Worm (Caenorhabditis elegans) whole organism, L2 larva: ENCODE results near the gene sucl-2.

Experiments used
- blmp-1 ChIP-seq: sonication (generic microtip); optimal IDR thresholded peaks from 2 replicates; lab custom pipeline; 2017; ENCODE audit warnings: missing genetic modification characterization, mild to moderate bottlenecking, missing compliant biosample characterization, antibody characterized with exemption, moderate library complexity; ENCODE audit not compliant: insufficient read depth
- crh-2 ChIP-seq: sonication (generic microtip); optimal IDR thresholded peaks from 2 replicates; lab custom pipeline; 2017; ENCODE audit warnings: missing biosample characterization, missing genetic modification characterization
- lin-39 ChIP-seq: fragments of 150-350 bp; optimal IDR thresholded peaks from 2 replicates; lab custom pipeline; 2014; ENCODE audit warnings: missing biosample characterization, missing genetic modification reagents, missing genetic modification characterization
- lsy-2 ChIP-seq, 2 experiments: fragments of 150-350 bp in 1 of 2; sonication (generic microtip) in 1 of 2; optimal IDR thresholded peaks; 2 replicates each; lab custom pipeline; 2014 to 2017; ENCODE audit warnings: missing biosample characterization in 2 of 2, missing genetic modification characterization in 2 of 2
- mab-5 ChIP-seq: fragments of 150-350 bp; optimal IDR thresholded peaks from 2 replicates; lab custom pipeline; 2014; ENCODE audit warnings: missing biosample characterization, missing genetic modification characterization

DNA sequence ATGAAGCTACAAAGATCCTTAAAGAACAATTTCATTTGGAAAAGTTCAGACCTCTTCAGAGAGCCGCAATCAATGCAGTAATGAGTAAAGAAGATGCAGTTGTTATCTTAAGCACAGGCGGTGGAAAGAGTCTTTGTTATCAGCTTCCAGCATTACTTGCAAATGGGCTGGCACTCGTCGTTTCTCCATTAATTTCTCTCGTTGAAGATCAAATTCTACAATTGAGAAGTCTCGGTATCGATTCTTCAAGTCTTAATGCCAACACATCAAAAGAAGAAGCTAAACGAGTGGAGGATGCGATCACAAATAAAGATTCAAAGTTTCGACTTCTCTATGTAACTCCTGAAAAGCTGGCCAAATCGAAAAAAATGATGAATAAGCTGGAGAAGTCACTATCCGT lies 44.3 kb downstream of the sucl-2 start:
- TF ChIP-seq mab-5 (no peak), blmp-1 (tag; lab: Kevin White, UChicago) (no peak), crh-2 (no peak), lsy-2 (tag; optimal IDR thresholded peaks at IDR 0.05; lab: Kevin White, UChicago) (no peak), lin-39 (no peak)
